Fruit fly (Drosophila melanogaster) whole organism, embryonic: Measurements from ENCODE around the gene CG42585.

Experiments
- CG18262 ChIP-seq: fragments of 200-800 bp; optimal IDR thresholded peaks from 3 replicates; lab custom pipeline; 2019; ENCODE audit warnings: missing biosample characterization, mild to moderate bottlenecking, missing genetic modification characterization, moderate library complexity
- CG5245 ChIP-seq: fragments of 200-800 bp; sonication (Bioruptor generic); optimal IDR thresholded peaks from 3 replicates; lab custom pipeline; 2016; ENCODE audit warnings: missing biosample characterization, missing genetic modification characterization
- CG9215 ChIP-seq: fragments of 200-800 bp; sonication (Bioruptor generic); IDR thresholded peaks from 2 replicates; pipeline ENCODE4 v1.3.6; 2022; ENCODE audit warnings: missing biosample characterization, missing genetic modification characterization
- Xbp1 ChIP-seq: fragments of 200-800 bp; sonication (Bioruptor generic); optimal IDR thresholded peaks from 3 replicates; lab custom pipeline; 2016; ENCODE audit warnings: missing biosample characterization, mild to moderate bottlenecking, missing genetic modification characterization
- prd ChIP-seq, 3 experiments: fragments of >200 bp in 2 of 3; fragments of 200-800 bp in 1 of 3; sonication (Bioruptor generic) in 1 of 3; optimal IDR thresholded peaks in 2 of 3; IDR thresholded peaks in 1 of 3; 2 replicates in 2 of 3; 3 replicates in 1 of 3; pipeline versions ENCODE4 v1.3.6 to Lab custom; 2017 to 2022; ENCODE audit warnings: missing biosample characterization in 1 of 3, missing genetic modification characterization in 1 of 3

- TF ChIP-seq CG18262 (tag; lab: Kevin White, UChicago), result no peak
- no peak for TF ChIP-seq CG5245 (GFP tag; lab: Kevin White, UChicago)
- no peak for TF ChIP-seq Xbp1
- no peak for TF ChIP-seq CG9215 (GFP tag; lab: Robert Waterston, UW)
- no peak for TF ChIP-seq prd (optimal IDR thresholded peaks at IDR 0.05; lab: Kevin White, UChicago)
- TF ChIP-seq prd (GFP tag; IDR thresholded peaks at IDR 0.05; lab: Robert Waterston, UW), result no peak
These were observed 5.4 kb downstream of the CG42585 start, which contains the start of gene CG42587 for dm6 chr2L:14745068-14745467.
